Worm (Caenorhabditis elegans) whole organism, midembryonic: ENCODE results near the gene best-2.

Source experiments
- T22C8.4 ChIP-seq: fragments of 200-800 bp; sonication (Bioruptor generic); IDR thresholded peaks from 2 replicates; pipeline ENCODE4 v1.3.6; 2022; ENCODE audit warnings: missing genetic modification characterization, missing compliant biosample characterization
- cog-1 ChIP-seq: sonication (generic microtip); optimal IDR thresholded peaks from 2 replicates; lab custom pipeline; 2016; ENCODE audit warnings: missing genetic modification characterization, missing compliant biosample characterization
- flt-1 ChIP-seq: fragments of 200-800 bp; sonication (Bioruptor generic); IDR thresholded peaks from 2 replicates; pipeline ENCODE4 v1.3.6; 2022; ENCODE audit warnings: missing genetic modification characterization, missing compliant biosample characterization
- klf-2 ChIP-seq: fragments of 200-800 bp; sonication (Bioruptor generic); conservative IDR thresholded peaks from 2 replicates; pipeline ENCODE4 v1.3.6; 2022; ENCODE audit warnings: missing genetic modification reagents, missing genetic modification characterization, missing compliant biosample characterization
- ref-1 ChIP-seq: fragments of 200-800 bp; sonication (Bioruptor generic); conservative IDR thresholded peaks from 2 replicates; pipeline ENCODE4 v1.3.6; 2022; ENCODE audit warnings: missing genetic modification reagents, missing genetic modification characterization, missing compliant biosample characterization
- ztf-29 ChIP-seq: fragments of 200-800 bp; sonication (Bioruptor generic); IDR thresholded peaks from 2 replicates; pipeline ENCODE4 v1.3.6; 2022; ENCODE audit warnings: missing genetic modification reagents, missing genetic modification characterization, missing compliant biosample characterization

DNA sequence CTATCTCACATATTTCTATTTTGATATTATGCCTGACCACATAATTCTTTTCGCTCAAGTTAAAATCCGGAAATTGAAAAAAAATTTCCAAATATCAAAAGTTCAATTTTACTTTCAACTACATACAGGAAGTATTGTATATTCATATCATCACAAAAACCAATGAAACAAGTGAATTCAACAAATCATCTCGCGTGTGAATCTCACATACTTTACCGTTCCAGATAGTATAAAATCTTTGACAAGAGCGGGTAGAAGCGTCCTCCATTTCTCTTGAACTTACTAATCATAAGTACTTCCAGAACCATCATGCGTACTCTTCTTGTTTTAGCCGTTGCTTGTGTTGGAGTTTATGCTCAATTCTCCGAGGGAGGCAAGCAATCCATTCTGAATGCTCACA, 41.4 kb downstream of the best-2 start, which contains the start of gene scl-8:
- TF ChIP-seq cog-1 (tag; lab: Kevin White, UChicago), result no peak
- TF ChIP-seq ztf-29, result no peak
- TF ChIP-seq flt-1 (GFP tag; lab: Robert Waterston, UW), result no peak
- TF ChIP-seq klf-2 (GFP tag; lab: Robert Waterston, UW), result no peak
- no peak for TF ChIP-seq ref-1
- TF ChIP-seq T22C8.4 (GFP tag; lab: Robert Waterston, UW), result no peak
